Worm (Caenorhabditis elegans): ENCODE results near the gene hsp-90.

Gene hsp-90

DNA sequence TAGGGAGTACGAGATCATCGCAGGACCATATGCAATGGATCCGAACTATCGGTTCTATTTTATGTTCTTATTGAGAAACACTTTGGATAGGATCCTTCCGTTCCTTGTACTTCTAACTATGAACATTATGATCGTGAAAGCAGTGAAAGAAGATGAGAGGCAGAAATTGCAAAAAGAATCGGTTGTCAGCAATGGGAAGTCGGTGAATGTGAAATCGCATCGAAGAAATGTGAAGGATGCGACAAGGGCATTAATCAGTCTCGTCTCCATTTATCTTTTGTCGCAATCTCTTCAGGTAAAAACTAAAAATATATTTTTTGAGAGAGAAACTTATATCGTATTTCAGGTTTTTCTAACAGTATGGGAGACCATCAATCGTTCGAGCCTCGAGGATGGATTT lies 1.8 kb upstream of the hsp-90 start:
- no peak for TF ChIP-seq flt-1 (GFP tag; IDR thresholded peaks at IDR 0.05)
- TF ChIP-seq cog-1 (tag; optimal IDR thresholded peaks at IDR 0.05), result no peak
- TF ChIP-seq klf-2 (GFP tag; conservative IDR thresholded peaks at IDR 0.05), result no peak
- no peak for TF ChIP-seq tab-1 (GFP tag; IDR thresholded peaks at IDR 0.05)
- TF ChIP-seq ztf-23 (GFP tag; IDR thresholded peaks at IDR 0.05), result no peak
- no peak for TF ChIP-seq T22C8.4 (GFP tag; IDR thresholded peaks at IDR 0.05)
- TF ChIP-seq ztf-29 (GFP tag; IDR thresholded peaks at IDR 0.05), result no peak
- no peak for TF ChIP-seq ref-1 (GFP tag; conservative IDR thresholded peaks at IDR 0.05)
- TF ChIP-seq med-1 (GFP tag; optimal IDR thresholded peaks at IDR 0.05; ENCODE audit: insufficient read depth), result no peak

DNA sequence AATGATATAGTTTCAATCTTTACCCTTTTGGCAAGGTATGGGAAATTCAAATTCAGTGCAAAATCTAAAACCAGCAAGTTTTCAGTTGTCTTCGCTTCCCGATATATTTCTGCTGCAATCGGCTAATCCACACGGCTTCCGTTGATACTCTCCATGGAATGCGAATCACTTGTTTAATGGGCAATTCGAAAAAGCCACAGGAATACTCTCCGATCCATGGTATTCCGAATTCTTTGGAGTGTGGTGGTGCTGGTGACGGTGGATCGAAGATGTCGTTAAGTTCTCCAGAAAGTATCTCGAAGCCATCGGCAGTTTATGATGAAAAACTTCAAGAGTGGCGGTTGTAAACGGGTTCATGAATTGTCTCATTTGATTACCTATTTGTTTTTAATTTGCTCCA lies 1.4 kb upstream of the hsp-90 start:
- no peak for TF ChIP-seq tab-1 (GFP tag; IDR thresholded peaks at IDR 0.05)
- no peak for TF ChIP-seq flt-1 (GFP tag; IDR thresholded peaks at IDR 0.05)
- no peak for TF ChIP-seq ztf-29 (GFP tag; IDR thresholded peaks at IDR 0.05)
- no peak for TF ChIP-seq med-1 (GFP tag; optimal IDR thresholded peaks at IDR 0.05; ENCODE audit: insufficient read depth)
- no peak for TF ChIP-seq cog-1 (tag; optimal IDR thresholded peaks at IDR 0.05)
- no peak for TF ChIP-seq ztf-23 (GFP tag; IDR thresholded peaks at IDR 0.05)
- TF ChIP-seq ref-1 (GFP tag; conservative IDR thresholded peaks at IDR 0.05), result no peak
- no peak for TF ChIP-seq T22C8.4 (GFP tag; IDR thresholded peaks at IDR 0.05)
- TF ChIP-seq klf-2 (GFP tag; conservative IDR thresholded peaks at IDR 0.05), result no peak

DNA sequence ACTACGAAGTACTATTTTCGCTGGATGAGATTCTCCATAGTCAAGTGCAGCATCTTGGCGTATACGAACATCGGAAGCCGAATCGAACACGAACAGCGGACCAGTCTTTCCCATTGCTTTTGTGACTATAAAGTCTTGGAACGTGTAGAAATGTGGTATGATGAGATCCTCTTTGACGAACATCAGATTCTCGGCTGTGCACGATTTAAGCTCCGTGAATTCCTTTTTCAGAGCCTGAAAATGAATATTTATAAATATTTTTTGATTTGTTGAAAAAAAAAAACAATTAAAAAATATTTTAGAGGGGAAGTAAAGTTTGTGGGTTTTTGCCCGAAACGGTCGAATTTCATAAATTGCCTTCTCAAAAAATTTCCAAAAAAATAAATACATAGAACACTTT lies 792 bp upstream of the hsp-90 start:
- TF ChIP-seq flt-1 (GFP tag; IDR thresholded peaks at IDR 0.05), result no peak
- TF ChIP-seq T22C8.4 (GFP tag; IDR thresholded peaks at IDR 0.05), result no peak
- TF ChIP-seq ztf-23 (GFP tag; IDR thresholded peaks at IDR 0.05), result no peak
- no peak for TF ChIP-seq med-1 (GFP tag; optimal IDR thresholded peaks at IDR 0.05; ENCODE audit: insufficient read depth)
- no peak for TF ChIP-seq cog-1 (tag; optimal IDR thresholded peaks at IDR 0.05)
- no peak for TF ChIP-seq ztf-29 (GFP tag; IDR thresholded peaks at IDR 0.05)
- TF ChIP-seq ref-1 (GFP tag; conservative IDR thresholded peaks at IDR 0.05), result no peak
- TF ChIP-seq klf-2 (GFP tag; conservative IDR thresholded peaks at IDR 0.05), result no peak
- TF ChIP-seq tab-1 (GFP tag; IDR thresholded peaks at IDR 0.05), result no peak

DNA sequence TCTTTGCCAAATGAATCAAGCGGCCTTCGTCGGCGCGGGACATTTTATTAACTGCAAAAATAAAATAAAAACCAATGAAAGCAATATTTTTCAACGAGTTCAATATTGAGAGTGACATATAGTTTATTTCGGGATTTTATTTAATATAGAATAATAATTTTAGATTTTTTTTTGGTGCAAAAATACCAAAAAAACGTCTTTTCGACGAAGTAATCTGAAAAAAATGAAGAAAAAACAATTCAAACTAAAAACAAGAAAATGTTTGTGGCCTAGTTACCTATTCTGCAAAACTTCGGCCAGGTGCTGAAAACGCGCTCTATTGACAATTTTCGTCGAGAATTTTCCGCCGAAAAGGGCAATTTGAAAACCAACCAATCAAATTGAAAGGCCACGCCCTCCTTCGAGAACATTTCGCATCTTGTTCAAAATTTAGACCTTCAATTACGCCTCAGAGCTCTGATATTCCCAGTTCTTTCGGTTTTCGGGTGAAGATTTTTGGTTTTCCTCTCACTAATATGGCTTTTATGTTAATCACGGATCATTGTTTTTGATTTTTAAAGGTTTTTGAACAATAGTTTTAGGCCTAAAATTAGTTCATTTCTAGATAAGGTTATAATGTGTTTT lies 829 bp downstream of the hsp-90 start, which contains the start of gene C47E8.4:
TSS of gene C47E8.4 (minus strand) at position 51 of the 624 bp plus-strand sequence.
- no peak for TF ChIP-seq med-1 (GFP tag; optimal IDR thresholded peaks at IDR 0.05; ENCODE audit: insufficient read depth)
- no peak for TF ChIP-seq klf-2 (GFP tag; conservative IDR thresholded peaks at IDR 0.05)
- no peak for TF ChIP-seq tab-1 (GFP tag; IDR thresholded peaks at IDR 0.05)
- TF ChIP-seq flt-1 (GFP tag; IDR thresholded peaks at IDR 0.05), result peak; percentile 69
- no peak for TF ChIP-seq ztf-29 (GFP tag; IDR thresholded peaks at IDR 0.05)
- no peak for TF ChIP-seq ref-1 (GFP tag; conservative IDR thresholded peaks at IDR 0.05)
- TF ChIP-seq T22C8.4 (GFP tag; IDR thresholded peaks at IDR 0.05), result 0 out of 2 replicates have a peak, but pooled peaks have one; percentile 50
- peak; percentile 88 for TF ChIP-seq ztf-23 (GFP tag; IDR thresholded peaks at IDR 0.05)
- TF ChIP-seq cog-1 (tag; optimal IDR thresholded peaks at IDR 0.05), result peak; percentile 90

DNA sequence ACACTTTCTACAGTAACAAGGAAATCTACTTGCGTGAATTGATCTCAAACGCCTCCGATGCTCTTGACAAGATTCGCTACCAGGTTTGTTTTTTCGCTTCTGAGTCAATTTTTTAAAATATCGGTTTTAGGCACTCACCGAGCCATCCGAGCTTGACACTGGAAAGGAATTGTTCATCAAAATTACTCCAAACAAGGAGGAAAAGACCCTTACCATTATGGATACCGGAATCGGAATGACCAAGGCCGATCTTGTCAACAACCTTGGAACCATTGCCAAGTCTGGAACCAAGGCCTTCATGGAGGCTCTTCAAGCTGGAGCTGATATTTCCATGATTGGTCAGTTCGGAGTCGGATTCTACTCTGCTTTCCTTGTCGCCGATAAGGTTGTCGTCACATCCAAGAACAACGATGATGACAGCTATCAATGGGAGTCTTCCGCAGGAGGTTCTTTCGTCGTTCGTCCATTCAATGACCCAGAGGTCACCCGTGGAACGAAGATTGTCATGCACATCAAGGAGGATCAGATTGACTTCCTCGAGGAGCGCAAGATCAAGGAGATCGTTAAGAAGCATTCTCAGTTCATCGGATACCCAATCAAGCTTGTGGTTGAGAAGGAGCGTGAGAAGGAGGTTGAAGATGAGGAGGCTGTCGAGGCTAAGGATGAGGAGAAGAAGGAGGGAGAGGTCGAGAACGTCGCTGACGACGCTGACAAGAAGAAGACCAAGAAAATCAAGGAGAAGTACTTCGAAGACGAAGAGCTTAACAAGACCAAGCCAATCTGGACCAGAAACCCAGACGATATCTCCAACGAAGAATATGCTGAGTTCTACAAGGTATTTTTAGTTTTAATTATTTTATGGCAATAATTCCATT lies 1.8 kb downstream of the hsp-90 start:
- no peak for TF ChIP-seq klf-2 (GFP tag; conservative IDR thresholded peaks at IDR 0.05)
- TF ChIP-seq tab-1 (GFP tag; IDR thresholded peaks at IDR 0.05), result no peak
- TF ChIP-seq flt-1 (GFP tag; IDR thresholded peaks at IDR 0.05), result no peak
- no peak for TF ChIP-seq med-1 (GFP tag; optimal IDR thresholded peaks at IDR 0.05; ENCODE audit: insufficient read depth)
- no peak for TF ChIP-seq cog-1 (tag; optimal IDR thresholded peaks at IDR 0.05)
- no peak for TF ChIP-seq ztf-23 (GFP tag; IDR thresholded peaks at IDR 0.05)
- no peak for TF ChIP-seq ztf-29 (GFP tag; IDR thresholded peaks at IDR 0.05)

DNA sequence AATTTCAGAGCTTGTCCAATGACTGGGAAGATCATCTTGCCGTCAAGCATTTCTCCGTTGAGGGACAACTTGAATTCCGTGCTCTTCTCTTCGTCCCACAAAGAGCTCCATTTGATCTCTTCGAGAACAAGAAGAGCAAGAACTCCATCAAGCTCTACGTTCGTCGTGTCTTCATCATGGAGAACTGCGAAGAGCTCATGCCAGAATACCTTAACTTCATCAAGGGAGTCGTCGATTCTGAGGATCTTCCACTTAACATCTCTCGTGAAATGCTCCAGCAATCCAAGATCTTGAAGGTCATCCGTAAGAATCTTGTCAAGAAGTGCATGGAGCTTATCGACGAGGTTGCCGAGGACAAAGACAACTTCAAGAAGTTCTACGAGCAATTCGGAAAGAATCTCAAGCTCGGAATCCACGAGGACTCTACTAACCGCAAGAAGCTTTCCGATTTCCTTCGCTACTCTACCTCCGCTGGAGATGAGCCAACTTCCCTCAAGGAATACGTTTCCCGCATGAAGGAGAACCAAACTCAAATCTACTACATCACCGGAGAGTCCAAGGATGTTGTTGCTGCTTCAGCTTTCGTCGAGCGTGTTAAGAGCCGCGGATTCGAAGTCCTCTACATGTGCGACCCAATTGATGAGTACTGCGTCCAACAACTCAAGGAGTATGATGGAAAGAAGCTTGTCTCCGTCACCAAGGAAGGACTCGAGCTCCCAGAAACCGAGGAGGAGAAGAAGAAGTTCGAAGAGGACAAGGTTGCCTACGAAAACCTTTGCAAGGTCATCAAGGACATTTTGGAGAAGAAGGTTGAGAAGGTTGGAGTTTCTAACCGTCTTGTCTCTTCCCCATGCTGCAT lies 2.6 kb downstream of the hsp-90 start:
- TF ChIP-seq cog-1 (tag; optimal IDR thresholded peaks at IDR 0.05) (no peak), ztf-29 (GFP tag; IDR thresholded peaks at IDR 0.05) (no peak), ztf-23 (GFP tag; IDR thresholded peaks at IDR 0.05) (no peak), med-1 (GFP tag; optimal IDR thresholded peaks at IDR 0.05; ENCODE audit: insufficient read depth) (no peak), klf-2 (GFP tag; conservative IDR thresholded peaks at IDR 0.05) (no peak), tab-1 (GFP tag; IDR thresholded peaks at IDR 0.05) (no peak), T22C8.4 (GFP tag; IDR thresholded peaks at IDR 0.05) (no peak), ref-1 (GFP tag; conservative IDR thresholded peaks at IDR 0.05) (no peak), flt-1 (GFP tag; IDR thresholded peaks at IDR 0.05) (no peak)

DNA sequence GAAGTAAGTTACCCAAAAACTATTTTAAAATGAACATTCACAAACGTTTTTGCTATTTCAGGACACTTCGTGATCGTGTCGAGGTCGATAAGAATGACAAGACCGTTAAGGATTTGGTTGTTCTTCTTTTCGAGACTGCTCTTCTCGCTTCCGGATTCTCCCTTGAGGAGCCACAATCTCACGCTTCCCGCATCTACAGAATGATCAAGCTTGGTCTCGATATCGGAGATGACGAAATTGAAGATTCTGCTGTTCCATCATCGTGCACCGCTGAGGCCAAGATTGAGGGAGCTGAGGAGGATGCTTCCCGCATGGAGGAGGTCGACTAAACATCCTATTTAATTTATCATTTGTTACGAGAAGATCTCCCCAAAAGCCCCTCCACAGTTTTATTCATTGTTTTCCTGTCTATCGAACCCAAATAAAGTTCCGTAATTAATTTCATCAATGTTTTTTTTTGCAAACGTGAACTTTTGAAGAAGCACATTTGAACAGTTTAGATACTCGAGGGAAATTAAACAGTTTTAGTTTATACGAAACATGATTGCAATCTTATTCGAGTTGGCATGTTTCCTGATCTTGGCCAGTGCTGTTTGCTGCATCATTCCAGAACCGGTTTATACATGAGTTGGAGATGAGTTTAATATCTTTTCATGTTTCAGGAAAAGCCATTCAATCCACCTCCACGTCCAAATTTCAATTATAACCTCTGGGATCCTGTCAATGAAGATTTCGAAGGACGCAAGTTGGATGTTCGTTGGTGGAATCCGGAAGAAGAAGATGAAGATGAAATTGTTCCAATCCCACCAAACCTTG lies 3.6 kb downstream of the hsp-90 start, which contains the start of gene C47E8.11:
TSS of gene C47E8.11 (plus strand) at position 520 of the 816 bp plus-strand sequence.
- TF ChIP-seq ztf-29 (GFP tag; IDR thresholded peaks at IDR 0.05) (no peak), cog-1 (tag; optimal IDR thresholded peaks at IDR 0.05) (no peak), flt-1 (GFP tag; IDR thresholded peaks at IDR 0.05) (no peak), klf-2 (GFP tag; conservative IDR thresholded peaks at IDR 0.05) (no peak), tab-1 (GFP tag; IDR thresholded peaks at IDR 0.05) (no peak), ztf-23 (GFP tag; IDR thresholded peaks at IDR 0.05) (no peak), T22C8.4 (GFP tag; IDR thresholded peaks at IDR 0.05) (no peak), med-1 (GFP tag; optimal IDR thresholded peaks at IDR 0.05; ENCODE audit: insufficient read depth) (no peak), ref-1 (GFP tag; conservative IDR thresholded peaks at IDR 0.05) (no peak)
